Fruit fly (Drosophila melanogaster): ENCODE measurements around the gene CG33928.

The CG33928 gene

dm6 chr2L:17448435-17448834, 12.0 kb upstream of the CG33928 start (continued):
- no peak for TF ChIP-seq CrebB (tag; optimal IDR thresholded peaks at IDR 0.05)
- TF ChIP-seq gsb (GFP tag; IDR thresholded peaks at IDR 0.05): no peak
- no peak for TF ChIP-seq sima (GFP tag; optimal IDR thresholded peaks at IDR 0.05)
- TF ChIP-seq NFAT (GFP tag; IDR thresholded peaks at IDR 0.05): 0 out of 2 replicates have a peak, but pooled peaks have one; percentile 23
- no peak for TF ChIP-seq wek (GFP tag; optimal IDR thresholded peaks at IDR 0.05)
- no peak for TF ChIP-seq Ravus (GFP tag; IDR thresholded peaks at IDR 0.05)
- peak; percentile 17 for TF ChIP-seq caup (GFP tag; optimal IDR thresholded peaks at IDR 0.05; ENCODE audit: severe bottlenecking)
- TF ChIP-seq otp (GFP tag; IDR thresholded peaks at IDR 0.05): 0 out of 3 replicates have a peak, but pooled peaks have one; percentile 32
- TF ChIP-seq pho (GFP tag; optimal IDR thresholded peaks at IDR 0.05): no peak
- no peak for TF ChIP-seq fd96Cb (tag; optimal IDR thresholded peaks at IDR 0.05)
- no peak for TF ChIP-seq Dll (GFP tag; IDR thresholded peaks at IDR 0.05; ENCODE audit: partially characterized antibody)
- no peak for TF ChIP-seq CG2678 (tag; optimal IDR thresholded peaks at IDR 0.05)
- no peak for TF ChIP-seq CTCF (GFP tag; optimal IDR thresholded peaks at IDR 0.05)
- peak; percentile 19 for TF ChIP-seq CG17385 (GFP tag; optimal IDR thresholded peaks at IDR 0.05)
- TF ChIP-seq CG33213 (GFP tag; optimal IDR thresholded peaks at IDR 0.05): no peak
- peak; percentile 27; the same call in 1 of the 2 replicates for TF ChIP-seq CG14441 (GFP tag; IDR thresholded peaks at IDR 0.05)
- 0 out of 3 replicates have a peak, but pooled peaks have one; percentile 20 for TF ChIP-seq knrl (GFP tag; IDR thresholded peaks at IDR 0.05; ENCODE audit: partially characterized antibody)
- no peak for TF ChIP-seq twi (tag; optimal IDR thresholded peaks at IDR 0.05)
- no peak for TF ChIP-seq emc (GFP tag; optimal IDR thresholded peaks at IDR 0.05)
- no peak for TF ChIP-seq ftz-f1 (GFP tag; optimal IDR thresholded peaks at IDR 0.05)
- TF ChIP-seq Dp (GFP tag; optimal IDR thresholded peaks at IDR 0.05): no peak
- no peak for TF ChIP-seq sna (GFP tag; IDR thresholded peaks at IDR 0.05; ENCODE audit: partially characterized antibody)
- TF ChIP-seq Trl (optimal IDR thresholded peaks at IDR 0.05): no peak
- no peak for TF ChIP-seq Trl (GFP tag; optimal IDR thresholded peaks at IDR 0.05)
- no peak for TF ChIP-seq cas (GFP tag; IDR thresholded peaks at IDR 0.05)
- no peak for TF ChIP-seq repo (GFP tag; optimal IDR thresholded peaks at IDR 0.05)
- TF ChIP-seq CG12942 (GFP tag; optimal IDR thresholded peaks at IDR 0.05): no peak
- peak; percentile 22 for TF ChIP-seq CG15269 (tag; optimal IDR thresholded peaks at IDR 0.05)
- TF ChIP-seq CG6272 (GFP tag; IDR thresholded peaks at IDR 0.05): no peak
- TF ChIP-seq CG17186 (GFP tag; optimal IDR thresholded peaks at IDR 0.05): no peak
- TF ChIP-seq CG13296 (GFP tag; optimal IDR thresholded peaks at IDR 0.05): peak; percentile 4
- TF ChIP-seq Awh (GFP tag; IDR thresholded peaks at IDR 0.05): no peak
- no peak for TF ChIP-seq dmrt99B (tag; optimal IDR thresholded peaks at IDR 0.05)
- TF ChIP-seq CG42726 (GFP tag; IDR thresholded peaks at IDR 0.05; ENCODE audit: partially characterized antibody): no peak
- TF ChIP-seq gro (GFP tag; optimal IDR thresholded peaks at IDR 0.05): no peak
- no peak for TF ChIP-seq dm (GFP tag; optimal IDR thresholded peaks at IDR 0.05)
- no peak for TF ChIP-seq Nf-YB (GFP tag; optimal IDR thresholded peaks at IDR 0.05)
- no peak for TF ChIP-seq stwl (tag; optimal IDR thresholded peaks at IDR 0.05)
- no peak for TF ChIP-seq CG3838 (GFP tag; optimal IDR thresholded peaks at IDR 0.05)
- TF ChIP-seq hth (optimal IDR thresholded peaks at IDR 0.05): no peak
- TF ChIP-seq Taf1 (GFP tag; IDR thresholded peaks at IDR 0.05): no peak
- TF ChIP-seq CG6854 (GFP tag; optimal IDR thresholded peaks at IDR 0.05): no peak
- no peak for TF ChIP-seq CG31365 (tag; optimal IDR thresholded peaks at IDR 0.05)
- TF ChIP-seq salm (tag; optimal IDR thresholded peaks at IDR 0.05): no peak
- no peak for TF ChIP-seq CG5245 (GFP tag; optimal IDR thresholded peaks at IDR 0.05)
- TF ChIP-seq gsb-n (tag; optimal IDR thresholded peaks at IDR 0.05): no peak
